Fruit fly (Drosophila melanogaster) whole organism, pupa: Measurements from ENCODE around the gene ssx.

Experiments
- CG8301 ChIP-seq: fragments of 200-800 bp; sonication (Bioruptor generic); optimal IDR thresholded peaks from 2 replicates; lab custom pipeline; 2018; ENCODE audit warnings: missing biosample characterization, mild to moderate bottlenecking, missing genetic modification characterization
- CG9948 ChIP-seq: fragments of 200-800 bp; sonication (Bioruptor generic); optimal IDR thresholded peaks from 2 replicates; lab custom pipeline; 2018; ENCODE audit warnings: missing biosample characterization, mild to moderate bottlenecking, missing genetic modification characterization, moderate library complexity
- Ets98B ChIP-seq: fragments of 200-800 bp; sonication (Bioruptor generic); IDR thresholded peaks from 2 replicates; pipeline ENCODE4 v1.3.6; 2022; ENCODE audit warnings: missing biosample characterization, missing genetic modification characterization
- fd96Ca ChIP-seq: fragments of 200-800 bp; sonication (Bioruptor generic); IDR thresholded peaks from 3 replicates; pipeline ENCODE4 v1.3.6; 2022; ENCODE audit warnings: missing biosample characterization, missing genetic modification characterization

DNA sequence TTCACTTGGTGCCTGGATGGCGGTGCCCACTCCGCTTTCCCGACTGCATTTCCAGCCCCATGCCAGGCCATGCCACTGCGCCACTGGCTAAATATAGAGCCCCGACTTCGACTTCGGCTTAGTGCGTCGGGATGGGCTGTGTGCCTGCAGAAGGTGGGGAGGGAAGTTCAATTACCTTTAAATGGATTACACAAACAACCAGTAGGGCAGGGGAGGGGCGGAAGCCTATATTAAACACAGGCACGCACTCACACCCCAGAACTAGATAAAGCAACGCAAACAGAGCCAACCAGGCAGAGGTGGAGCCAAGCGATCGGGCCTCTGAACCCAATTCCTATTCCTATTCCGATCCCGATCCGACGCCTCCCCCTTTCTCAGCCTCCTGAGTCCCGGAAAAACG lies 12.1 kb downstream of the ssx start:
- TF ChIP-seq Ets98B (no peak), CG9948 (tag; lab: Kevin White, UChicago) (no peak), CG8301 (no peak), fd96Ca (GFP tag; lab: Robert Waterston, UW) (no peak)
